Worm (Caenorhabditis elegans) whole organism, L3 larva: Measurements from ENCODE around the gene ver-4.

Experiments used
- fkh-2 ChIP-seq: fragments of 150-350 bp; optimal IDR thresholded peaks from 2 replicates; lab custom pipeline; 2014; ENCODE audit warnings: missing biosample characterization, missing genetic modification reagents, missing genetic modification characterization
- lin-39 ChIP-seq: fragments of 150-350 bp; optimal IDR thresholded peaks from 2 replicates; lab custom pipeline; 2018; ENCODE audit warnings: missing biosample characterization, missing genetic modification reagents, missing genetic modification characterization
- mml-1 ChIP-seq: fragments of 150-350 bp; sonication (generic microtip); optimal IDR thresholded peaks from 3 replicates; lab custom pipeline; 2014; ENCODE audit warnings: missing biosample characterization, missing genetic modification characterization
- snpc-4 ChIP-seq: fragments of 150-350 bp; optimal IDR thresholded peaks from 2 replicates; lab custom pipeline; 2014; ENCODE audit warnings: missing biosample characterization, missing genetic modification characterization

DNA sequence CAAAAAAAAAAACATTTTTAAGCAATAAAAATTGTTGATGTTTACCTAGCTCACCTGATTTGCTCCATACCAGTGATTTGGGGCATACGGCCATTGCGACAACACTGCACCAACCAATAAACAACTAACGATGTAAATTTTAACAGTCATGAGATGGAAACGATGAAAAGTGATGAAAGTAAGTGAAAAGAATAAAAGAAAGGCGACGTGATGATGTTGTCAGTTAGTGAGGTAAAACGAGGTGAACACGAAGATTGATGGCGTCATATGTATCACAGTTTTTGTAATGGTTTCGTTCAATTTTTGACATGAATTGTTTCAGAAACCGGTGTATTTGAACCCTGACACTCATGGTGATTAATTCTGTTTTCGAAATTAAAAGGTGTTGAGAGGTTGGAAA, 31.0 kb upstream of the ver-4 start, which contains the start of gene K09C8.7:
- TF ChIP-seq fkh-2 (tag; lab: Kevin White, UChicago) (no peak), lin-39 (no peak), mml-1 (tag; lab: Kevin White, UChicago) (no peak), snpc-4 (tag; lab: Kevin White, UChicago) (no peak)
